Worm (Caenorhabditis elegans): ENCODE results near the gene T24C2.3.
A peak's percentile ranks its signal among the peaks of the same experiment; 100 is the strongest.

T24C2.3 gene

DNA sequence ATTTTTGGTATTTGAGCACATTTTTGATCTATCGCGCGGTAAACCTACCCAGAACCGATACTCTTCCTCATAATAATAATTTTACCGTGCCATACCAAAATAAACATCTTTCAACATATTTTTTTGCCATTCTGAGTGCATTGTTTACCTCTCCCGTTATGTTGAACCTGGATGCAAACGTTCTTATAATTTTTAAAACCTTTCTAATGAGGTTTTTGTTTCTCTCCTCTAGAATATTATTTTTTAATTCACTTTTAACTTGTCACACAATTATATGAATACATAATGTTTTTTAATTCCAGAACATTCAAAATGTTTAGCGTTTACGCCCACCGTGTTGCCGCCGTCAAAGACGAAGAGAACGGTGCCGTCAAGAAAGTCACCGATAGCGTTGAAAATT is 2.2 kb downstream of the T24C2.3 start, which contains the start of gene enri-2:
enri-2 (plus strand) TSS at position 301 of the 400 bp plus-strand sequence.
- TF ChIP-seq Y5F2A.4 (GFP tag; optimal IDR thresholded peaks at IDR 0.05) = no peak
- no peak for TF ChIP-seq nhr-41 (GFP tag; IDR thresholded peaks at IDR 0.05)
- no peak for TF ChIP-seq unc-62 (GFP tag; optimal IDR thresholded peaks at IDR 0.05 in 1 of 2)
- no peak for TF ChIP-seq unc-62 (tag; optimal IDR thresholded peaks at IDR 0.05)
- no peak for TF ChIP-seq T26A8.4 (GFP tag; IDR thresholded peaks at IDR 0.05)
- no peak for TF ChIP-seq D1046.2 (GFP tag; IDR thresholded peaks at IDR 0.05)
- no peak for TF ChIP-seq nhr-10 (tag; optimal IDR thresholded peaks at IDR 0.05)
- no peak for TF ChIP-seq vab-7 (GFP tag; IDR thresholded peaks at IDR 0.05)
- no peak for TF ChIP-seq ceh-20 (GFP tag; IDR thresholded peaks at IDR 0.05)
- TF ChIP-seq rbr-2 (tag; optimal IDR thresholded peaks at IDR 0.05) = no peak
- TF ChIP-seq nhr-102 (tag; optimal IDR thresholded peaks at IDR 0.05) = no peak
- no peak for TF ChIP-seq zag-1 (tag; optimal IDR thresholded peaks at IDR 0.05)

DNA sequence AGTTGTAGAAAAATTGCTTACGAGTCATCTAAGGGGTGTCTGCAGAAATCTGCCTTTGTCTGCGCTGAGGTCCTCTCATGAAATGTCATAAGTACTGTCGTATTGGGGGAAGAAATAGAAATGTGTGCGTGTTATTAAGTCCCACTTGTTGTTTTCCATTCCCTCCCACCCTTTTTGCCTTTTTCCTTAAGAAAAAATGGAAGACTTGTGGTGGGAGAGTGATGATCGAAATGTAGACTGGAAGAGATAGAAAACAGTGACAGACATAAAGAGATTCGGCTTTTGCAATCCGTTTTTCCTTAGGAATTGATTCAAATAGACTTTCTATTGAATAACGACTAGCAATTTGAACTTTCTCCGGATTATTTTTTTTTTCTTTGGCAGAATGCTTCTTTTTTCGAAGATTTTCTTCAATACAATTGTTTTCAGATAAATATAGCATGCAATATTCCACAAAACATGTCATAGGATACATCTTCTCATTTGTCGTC is 6.4 kb downstream of the T24C2.3 start, which contains the start of gene ram-5:
ram-5 (plus strand) TSS at position 441 of the 491 bp plus-strand sequence.
- TF ChIP-seq hmg-1.1 (GFP tag; IDR thresholded peaks at IDR 0.05) = no peak
- TF ChIP-seq ZK337.2 (GFP tag; IDR thresholded peaks at IDR 0.05) = no peak
- no peak for TF ChIP-seq lin-39 (tag; optimal IDR thresholded peaks at IDR 0.05)
- no peak for TF ChIP-seq F49E8.2 (tag; optimal IDR thresholded peaks at IDR 0.05; ENCODE audit: borderline replicate concordance)
- TF ChIP-seq F26F4.8 (GFP tag; conservative IDR thresholded peaks at IDR 0.05) = no peak
- peak; percentile 95 for TF ChIP-seq aha-1 (tag)
- TF ChIP-seq set-16 (GFP tag; IDR thresholded peaks at IDR 0.05) = no peak

DNA sequence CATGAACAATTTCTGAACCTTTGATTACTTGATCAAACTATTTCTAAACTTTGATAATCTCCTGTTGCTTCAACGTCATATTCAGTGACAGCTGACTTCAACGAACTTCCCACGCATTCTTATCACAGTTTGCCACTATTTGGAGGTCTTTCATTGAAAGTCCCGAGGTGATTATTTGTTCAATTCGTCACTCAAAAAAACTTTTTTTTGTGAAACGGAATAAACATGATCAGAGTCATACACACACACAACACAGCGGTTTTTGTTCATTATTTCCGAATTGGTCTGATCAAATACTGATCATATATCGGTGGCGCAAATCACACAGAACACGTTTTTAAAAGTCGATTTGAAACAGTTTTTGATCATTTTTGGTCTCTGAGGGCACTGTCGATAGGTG is 13.1 kb downstream of the T24C2.3 start:
- peak; percentile 33; the same call in 1 of the 2 replicates for TF ChIP-seq dmd-6 (GFP tag; IDR thresholded peaks at IDR 0.05)
- no peak for TF ChIP-seq F37D6.2 (tag; optimal IDR thresholded peaks at IDR 0.05)
- TF ChIP-seq snpc-1.2 (GFP tag; IDR thresholded peaks at IDR 0.05) = no peak
- TF ChIP-seq ceh-32 (tag; optimal IDR thresholded peaks at IDR 0.05; ENCODE audit: poor library complexity) = no peak
- no peak for TF ChIP-seq zag-1 (tag; optimal IDR thresholded peaks at IDR 0.05)
- peak; percentile 78 for TF ChIP-seq hlh-30 (tag; optimal IDR thresholded peaks at IDR 0.05; ENCODE audit: insufficient read depth)
- peak; percentile 24 for TF ChIP-seq nhr-28 (tag; optimal IDR thresholded peaks at IDR 0.05)
- peak; percentile 65 for TF ChIP-seq aha-1 (tag)

DNA sequence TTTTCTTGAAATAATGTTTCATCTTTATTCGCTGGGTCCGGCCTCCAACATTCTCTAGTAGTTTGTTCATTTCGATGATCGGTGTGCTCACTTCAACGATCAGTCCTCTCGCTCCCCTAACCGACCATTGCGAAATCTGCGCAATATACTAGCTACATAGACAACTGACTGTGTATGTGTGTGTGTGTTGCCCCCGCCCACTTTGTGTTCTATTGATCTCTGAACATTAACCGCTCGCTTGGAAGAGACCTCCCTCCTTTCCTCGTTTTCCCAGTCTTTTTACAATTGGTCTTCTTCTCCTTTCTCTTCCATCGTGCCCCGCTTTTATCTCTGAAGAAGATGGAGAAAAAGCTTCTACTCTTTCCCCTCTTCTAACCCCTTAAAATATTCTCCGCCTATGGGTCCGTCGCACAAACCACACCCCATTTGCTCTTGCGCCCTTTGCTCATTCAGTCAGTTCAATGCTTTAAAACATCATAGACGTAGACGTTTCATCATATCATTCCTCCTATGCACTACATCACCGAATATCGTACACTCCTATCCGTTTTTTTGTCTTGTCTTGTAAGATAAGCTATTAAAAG is 14.1 kb downstream of the T24C2.3 start:
- TF ChIP-seq nhr-48 (tag; optimal IDR thresholded peaks at IDR 0.05) (peak; percentile 5), arid-1 (GFP tag; conservative IDR thresholded peaks at IDR 0.05) (0 out of 2 replicates have a peak, but pooled peaks have one; percentile 21), nhr-42 (GFP tag; IDR thresholded peaks at IDR 0.05) (no peak), aha-1 (tag) (peak; percentile 96), T26A8.4 (GFP tag; IDR thresholded peaks at IDR 0.05) (0 out of 2 replicates have a peak, but pooled peaks have one; percentile 18), nhr-28 (tag; optimal IDR thresholded peaks at IDR 0.05) (peak; percentile 77), lin-13 (GFP tag; optimal IDR thresholded peaks at IDR 0.05) (peak; percentile 7), daf-8 (GFP tag; IDR thresholded peaks at IDR 0.05) (no peak), set-16 (GFP tag; IDR thresholded peaks at IDR 0.05) (peak; percentile 19; the same call in 1 of the 2 replicates), snpc-1.2 (GFP tag; IDR thresholded peaks at IDR 0.05) (no peak), jun-1 (tag; optimal IDR thresholded peaks at IDR 0.05) (no peak), hif-1 (tag; optimal IDR thresholded peaks at IDR 0.05) (peak in 1 of 2 experiments; percentile 76), mxl-3 (GFP tag; optimal IDR thresholded peaks at IDR 0.05) (peak; percentile 1), zip-2 (tag; optimal IDR thresholded peaks at IDR 0.05) (no peak), ctbp-1 (GFP tag; IDR thresholded peaks at IDR 0.05) (peak; percentile 80), gei-8 (GFP tag; optimal IDR thresholded peaks at IDR 0.05) (no peak), dve-1 (tag; optimal IDR thresholded peaks at IDR 0.05; ENCODE audit: insufficient read depth) (peak; percentile 47), ceh-44 (GFP tag; IDR thresholded peaks at IDR 0.05) (no peak), fkh-10 (GFP tag; optimal IDR thresholded peaks at IDR 0.05) (no peak), rbr-2 (tag; optimal IDR thresholded peaks at IDR 0.05) (peak; percentile 19), mdl-1 (tag; optimal IDR thresholded peaks at IDR 0.05) (peak in 1 of 2 experiments; percentile 79), mep-1 (tag; optimal IDR thresholded peaks at IDR 0.05) (peak; percentile 60), hlh-30 (tag; optimal IDR thresholded peaks at IDR 0.05; ENCODE audit: insufficient read depth) (peak; percentile 69), daf-16 (GFP tag; optimal IDR thresholded peaks at IDR 0.05) (no peak), daf-16 (tag; optimal IDR thresholded peaks at IDR 0.05) (no peak), ztf-7 (tag; optimal IDR thresholded peaks at IDR 0.05) (peak; percentile 82), hmg-1.1 (GFP tag; IDR thresholded peaks at IDR 0.05) (peak; percentile 81), pqm-1 (tag; optimal IDR thresholded peaks at IDR 0.05) (no peak)

Measured in whole organism, L4 larva.